Fruit fly (Drosophila melanogaster) whole organism, wandering third instar larva: ENCODE measurements around the gene CG43844.

Experiments
- Abd-B ChIP-seq: fragments of >200 bp; optimal IDR thresholded peaks from 2 replicates; lab custom pipeline; 2017; ENCODE audit warnings: missing biosample characterization, missing genetic modification characterization
- CG32264 ChIP-seq: fragments of 200-800 bp; sonication (Bioruptor generic); optimal IDR thresholded peaks from 2 replicates; lab custom pipeline; 2016; ENCODE audit warnings: missing biosample characterization, missing genetic modification characterization
- CG9705 ChIP-seq: fragments of 200-800 bp; sonication (Bioruptor generic); optimal IDR thresholded peaks from 2 replicates; lab custom pipeline; 2018; ENCODE audit warnings: missing biosample characterization, mild to moderate bottlenecking, missing genetic modification characterization
- CrebA ChIP-seq: fragments of 200-800 bp; sonication (Bioruptor generic); optimal IDR thresholded peaks from 2 replicates; lab custom pipeline; 2016; ENCODE audit warnings: missing biosample characterization, mild to moderate bottlenecking, missing genetic modification characterization, borderline replicate concordance
- Dfd ChIP-seq: fragments of >200 bp; optimal IDR thresholded peaks from 2 replicates; lab custom pipeline; 2017; ENCODE audit warnings: missing biosample characterization, missing genetic modification characterization
- Dif ChIP-seq: fragments of 200-275, 200-300 bp; sonication (Bioruptor generic); optimal IDR thresholded peaks from 2 replicates; lab custom pipeline; 2018; ENCODE audit warnings: missing biosample characterization, missing genetic modification characterization; ENCODE audit not compliant: partially characterized antibody
- GATAd ChIP-seq: sonication (Bioruptor generic); optimal IDR thresholded peaks from 2 replicates; lab custom pipeline; 2016; ENCODE audit warnings: missing biosample characterization, missing genetic modification characterization
- HLH106 ChIP-seq: fragments of 200-800 bp; optimal IDR thresholded peaks from 3 replicates; lab custom pipeline; 2019; ENCODE audit warnings: missing biosample characterization, mild to moderate bottlenecking, missing genetic modification characterization, moderate library complexity
- Hnf4 ChIP-seq: fragments of 200-800 bp; sonication (Bioruptor generic); optimal IDR thresholded peaks from 2 replicates; lab custom pipeline; 2016; ENCODE audit warnings: missing biosample characterization, mild to moderate bottlenecking, missing genetic modification characterization
- Hr78 ChIP-seq: fragments of >200 bp; optimal IDR thresholded peaks from 2 replicates; lab custom pipeline; 2017; ENCODE audit warnings: missing biosample characterization, missing genetic modification characterization
- Hr83 ChIP-seq: fragments of 200-300 bp; sonication (Bioruptor generic); optimal IDR thresholded peaks from 2 replicates; lab custom pipeline; 2016; ENCODE audit warnings: missing biosample characterization, mild to moderate bottlenecking, missing genetic modification characterization, moderate library complexity; ENCODE audit not compliant: poor library complexity, severe bottlenecking
- Jra ChIP-seq: sonication (Bioruptor generic); optimal IDR thresholded peaks from 2 replicates; lab custom pipeline; 2016; ENCODE audit warnings: missing biosample characterization, missing genetic modification characterization
- Mio ChIP-seq: sonication (Bioruptor generic); optimal IDR thresholded peaks from 2 replicates; lab custom pipeline; 2016; ENCODE audit warnings: missing biosample characterization, missing genetic modification characterization
- Myc ChIP-seq: fragments of >200 bp; optimal IDR thresholded peaks from 2 replicates; lab custom pipeline; 2017
- N ChIP-seq: fragments of >200 bp; optimal IDR thresholded peaks from 2 replicates; lab custom pipeline; 2018; ENCODE audit warnings: missing biosample characterization, missing external identifiers, missing genetic modification characterization
- OdsH ChIP-seq: fragments of 200-800 bp; sonication (Bioruptor generic); optimal IDR thresholded peaks from 2 replicates; lab custom pipeline; 2016; ENCODE audit warnings: missing biosample characterization, mild to moderate bottlenecking, missing genetic modification characterization
- Rel ChIP-seq, 2 experiments: fragments of 200-800 bp; sonication (Bioruptor generic) in 1 of 2; optimal IDR thresholded peaks; 2 replicates in 1 of 2; 3 replicates in 1 of 2; lab custom pipeline; 2016 to 2019; ENCODE audit warnings: mild to moderate bottlenecking in 2 of 2, missing biosample characterization in 2 of 2, missing genetic modification characterization in 2 of 2, moderate library complexity in 1 of 2
- Sp1 ChIP-seq: fragments of 200-800 bp; sonication (Bioruptor generic); optimal IDR thresholded peaks from 3 replicates; lab custom pipeline; 2019; ENCODE audit warnings: missing biosample characterization, mild to moderate bottlenecking, missing genetic modification characterization, moderate library complexity
- Vsx2 ChIP-seq: fragments of 200-300, 225-300 bp; sonication (Bioruptor generic); optimal IDR thresholded peaks from 2 replicates; lab custom pipeline; 2018; ENCODE audit warnings: missing biosample characterization, missing genetic modification characterization; ENCODE audit not compliant: partially characterized antibody
- br ChIP-seq: fragments of 200-800 bp; sonication (Bioruptor generic); optimal IDR thresholded peaks from 2 replicates; lab custom pipeline; 2016; ENCODE audit warnings: missing biosample characterization, missing genetic modification characterization
- brk ChIP-seq: fragments of 200-800 bp; sonication (Bioruptor generic); optimal IDR thresholded peaks from 2 replicates; lab custom pipeline; 2016; ENCODE audit warnings: missing biosample characterization, mild to moderate bottlenecking, missing genetic modification characterization
- dl ChIP-seq, 2 experiments: fragments of 175-275, 200-275 bp in 1 of 2; fragments of 200-275 bp in 1 of 2; sonication (Bioruptor generic); optimal IDR thresholded peaks; lab custom pipeline; 2018; ENCODE audit warnings: mild to moderate bottlenecking in 2 of 2, missing biosample characterization in 2 of 2, missing genetic modification characterization in 2 of 2, moderate library complexity in 2 of 2; ENCODE audit not compliant: partially characterized antibody in 2 of 2, insufficient read depth in 1 of 2
- dmrt93B ChIP-seq: fragments of 200-800 bp; sonication (Bioruptor generic); optimal IDR thresholded peaks from 2 replicates; lab custom pipeline; 2018; ENCODE audit warnings: missing biosample characterization, mild to moderate bottlenecking, missing genetic modification characterization
- dsf ChIP-seq: sonication (Bioruptor generic); optimal IDR thresholded peaks from 2 replicates; lab custom pipeline; 2016; ENCODE audit warnings: missing biosample characterization, missing genetic modification characterization, borderline replicate concordance
- ey ChIP-seq: fragments of 200-800 bp; sonication (Bioruptor generic); optimal IDR thresholded peaks from 2 replicates; lab custom pipeline; 2016; ENCODE audit warnings: missing biosample characterization, missing genetic modification characterization
- foxo ChIP-seq, 2 experiments: fragments of 200-800 bp; sonication (Bioruptor generic); optimal IDR thresholded peaks; 2 replicates in 1 of 2; 3 replicates in 1 of 2; lab custom pipeline; 2016 to 2017; ENCODE audit warnings: missing biosample characterization in 2 of 2, missing genetic modification characterization in 2 of 2
- fru ChIP-seq: fragments of 200-800 bp; sonication (Bioruptor generic); optimal IDR thresholded peaks from 3 replicates; lab custom pipeline; 2016; ENCODE audit warnings: missing biosample characterization, mild to moderate bottlenecking, missing genetic modification characterization
- h ChIP-seq: fragments of 200-800 bp; sonication (Bioruptor generic); optimal IDR thresholded peaks from 3 replicates; lab custom pipeline; 2016; ENCODE audit warnings: missing biosample characterization, mild to moderate bottlenecking, missing genetic modification characterization
- jim ChIP-seq: fragments of 175-275, 200-325 bp; sonication (Bioruptor generic); optimal IDR thresholded peaks from 2 replicates; lab custom pipeline; 2016; ENCODE audit warnings: missing biosample characterization, mild to moderate bottlenecking, missing genetic modification characterization
- lola ChIP-seq: fragments of >200 bp; optimal IDR thresholded peaks from 2 replicates; lab custom pipeline; 2017; ENCODE audit warnings: missing biosample characterization, missing genetic modification characterization
- pan ChIP-seq: fragments of >200 bp; optimal IDR thresholded peaks from 2 replicates; lab custom pipeline; 2017
- psq ChIP-seq: fragments of 200-800 bp; sonication (Bioruptor generic); optimal IDR thresholded peaks from 3 replicates; lab custom pipeline; 2017; ENCODE audit warnings: missing biosample characterization, mild to moderate bottlenecking, missing genetic modification characterization, moderate library complexity
- rgr ChIP-seq: fragments of 200-800 bp; sonication (Bioruptor generic); optimal IDR thresholded peaks from 3 replicates; lab custom pipeline; 2016; ENCODE audit warnings: missing biosample characterization, mild to moderate bottlenecking, missing genetic modification characterization
- sage ChIP-seq: fragments of 200-800 bp; sonication (Bioruptor generic); optimal IDR thresholded peaks from 2 replicates; lab custom pipeline; 2016; ENCODE audit warnings: missing biosample characterization, mild to moderate bottlenecking, missing genetic modification characterization
- sv ChIP-seq: fragments of 200-800 bp; sonication (Bioruptor generic); optimal IDR thresholded peaks from 3 replicates; lab custom pipeline; 2016; ENCODE audit warnings: missing biosample characterization, missing genetic modification characterization
- tai ChIP-seq: sonication (Bioruptor generic); optimal IDR thresholded peaks from 2 replicates; lab custom pipeline; 2016; ENCODE audit warnings: missing biosample characterization, missing genetic modification characterization
- usp ChIP-seq: fragments of >200 bp; optimal IDR thresholded peaks from 2 replicates; lab custom pipeline; 2017; ENCODE audit warnings: missing biosample characterization, missing genetic modification characterization
- woc ChIP-seq: sonication (Bioruptor generic); optimal IDR thresholded peaks from 2 replicates; lab custom pipeline; 2016; ENCODE audit warnings: missing biosample characterization, mild to moderate bottlenecking, missing genetic modification characterization

CG43844 gene

DNA sequence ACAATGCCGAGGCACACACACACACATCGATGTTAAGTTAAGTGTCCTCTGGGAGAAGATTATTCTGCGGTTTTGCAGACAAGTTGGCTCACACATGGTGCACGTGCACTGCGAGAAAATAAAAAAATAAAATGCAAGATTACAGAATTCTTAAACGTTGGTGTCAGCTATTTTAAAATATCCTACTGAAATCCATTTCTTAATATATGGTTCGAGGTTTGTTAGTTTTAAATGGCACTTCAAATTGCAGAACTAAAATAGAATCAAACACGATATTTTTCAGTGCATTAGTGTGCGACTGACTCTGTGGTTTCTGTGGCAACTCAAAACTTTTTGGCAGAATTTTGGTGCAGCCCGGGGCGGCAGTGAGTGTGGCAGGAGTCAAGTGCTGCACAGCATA, 45.9 kb downstream of the CG43844 start (continued):
- peak; percentile 49 for TF ChIP-seq HLH106 (tag; lab: Kevin White, UChicago)
- no peak for TF ChIP-seq Dfd (GFP tag; lab: Kevin White, UChicago)
- no peak for TF ChIP-seq dsf (GFP tag; lab: Kevin White, UChicago)
- TF ChIP-seq Myc (lab: Kevin White, UChicago), result no peak

DNA sequence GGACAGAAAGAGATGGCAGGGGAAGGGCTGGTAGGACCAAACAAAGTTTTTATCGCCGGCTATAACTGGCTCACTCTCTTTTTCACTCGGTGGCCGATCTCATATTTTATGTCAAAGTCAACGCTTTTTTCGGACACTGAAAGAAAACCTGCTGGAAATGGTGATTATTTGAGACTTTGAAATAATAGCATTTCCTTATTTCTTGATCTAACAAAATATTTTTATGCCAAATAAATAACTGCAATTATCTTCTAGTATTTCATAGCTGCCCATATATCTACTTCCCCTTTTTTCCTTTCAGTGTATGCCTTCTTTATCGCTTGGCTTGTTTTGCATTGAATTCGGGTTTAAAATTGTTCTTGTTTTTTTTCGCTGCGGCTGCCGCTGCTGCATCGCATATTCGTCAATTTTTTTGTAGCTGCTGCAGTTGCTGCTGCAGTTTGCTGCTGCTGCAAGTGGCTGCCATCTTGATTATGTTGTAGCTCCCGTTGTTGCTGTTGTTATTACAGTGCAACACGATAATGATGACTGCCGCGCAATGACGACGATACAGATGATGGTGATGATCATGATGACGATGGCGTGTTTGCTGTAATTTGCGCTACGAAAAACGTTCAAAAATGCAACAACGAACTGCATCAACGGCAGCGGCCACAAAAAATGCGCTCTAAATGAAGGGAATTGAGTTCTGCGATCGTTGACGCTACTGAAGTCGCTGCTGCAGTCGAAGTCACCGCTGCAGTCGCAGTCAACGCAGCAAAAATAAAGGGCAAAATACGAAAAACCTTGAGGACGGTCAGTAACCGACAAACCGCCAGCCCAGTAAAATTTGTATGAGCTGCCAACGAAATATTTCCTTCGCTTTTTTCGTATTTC, 48.0 kb downstream of the CG43844 start:
- peak; percentile 65 for TF ChIP-seq psq (GFP tag; lab: Kevin White, UChicago)
- no peak for TF ChIP-seq lola
- TF ChIP-seq Dif, result no peak
- TF ChIP-seq Mio, result no peak
- TF ChIP-seq Vsx2 (GFP tag; lab: Kevin White, UChicago), result no peak
- TF ChIP-seq foxo (GFP tag; optimal IDR thresholded peaks at IDR 0.05; lab: Kevin White, UChicago), result peak in 1 of 2 experiments; percentile 62
- TF ChIP-seq GATAd (GFP tag; lab: Kevin White, UChicago), result no peak
- no peak for TF ChIP-seq dl (GFP tag; optimal IDR thresholded peaks at IDR 0.05; lab: Kevin White, UChicago; ENCODE audit: insufficient read depth in 1 of 2, partially characterized antibody in 2 of 2)
- TF ChIP-seq ey (GFP tag; lab: Kevin White, UChicago), result peak; percentile 82
- TF ChIP-seq jim, result no peak
- TF ChIP-seq brk (GFP tag; lab: Kevin White, UChicago), result no peak
- TF ChIP-seq woc (GFP tag; lab: Kevin White, UChicago), result peak; percentile 18
- peak; percentile 59 for TF ChIP-seq dmrt93B
- TF ChIP-seq CG32264 (GFP tag; lab: Kevin White, UChicago), result peak; percentile 23
- no peak for TF ChIP-seq Jra (GFP tag; lab: Kevin White, UChicago)
- TF ChIP-seq CrebA, result no peak
- TF ChIP-seq fru (GFP tag; lab: Kevin White, UChicago), result peak; percentile 56
- no peak for TF ChIP-seq Hr78
- TF ChIP-seq Sp1 (GFP tag; lab: Kevin White, UChicago), result peak; percentile 65
- no peak for TF ChIP-seq Abd-B (GFP tag; lab: Kevin White, UChicago)
- TF ChIP-seq sv (GFP tag; lab: Kevin White, UChicago), result no peak
- no peak for TF ChIP-seq dsf (GFP tag; lab: Kevin White, UChicago)
- peak; percentile 84 for TF ChIP-seq HLH106 (tag; lab: Kevin White, UChicago)
- TF ChIP-seq br, result peak; percentile 71
- no peak for TF ChIP-seq Myc (lab: Kevin White, UChicago)
- no peak for TF ChIP-seq pan
- TF ChIP-seq h (GFP tag; lab: Kevin White, UChicago), result peak; percentile 81
- TF ChIP-seq sage (GFP tag; lab: Kevin White, UChicago), result peak; percentile 33
- no peak for TF ChIP-seq N
- no peak for TF ChIP-seq Hr83
- peak; percentile 54 for TF ChIP-seq Hnf4 (GFP tag; lab: Kevin White, UChicago)
- peak; percentile 77 for TF ChIP-seq OdsH (GFP tag; lab: Kevin White, UChicago)
- TF ChIP-seq Rel (GFP tag; optimal IDR thresholded peaks at IDR 0.05; lab: Kevin White, UChicago), result no peak
- TF ChIP-seq Rel (tag; optimal IDR thresholded peaks at IDR 0.05; lab: Kevin White, UChicago), result peak; percentile 15
- TF ChIP-seq CG9705, result peak; percentile 24
- no peak for TF ChIP-seq usp
- peak; percentile 30 for TF ChIP-seq Dfd (GFP tag; lab: Kevin White, UChicago)
- peak; percentile 76 for TF ChIP-seq rgr (GFP tag; lab: Kevin White, UChicago)
- TF ChIP-seq tai (GFP tag; lab: Kevin White, UChicago), result peak; percentile 74

DNA sequence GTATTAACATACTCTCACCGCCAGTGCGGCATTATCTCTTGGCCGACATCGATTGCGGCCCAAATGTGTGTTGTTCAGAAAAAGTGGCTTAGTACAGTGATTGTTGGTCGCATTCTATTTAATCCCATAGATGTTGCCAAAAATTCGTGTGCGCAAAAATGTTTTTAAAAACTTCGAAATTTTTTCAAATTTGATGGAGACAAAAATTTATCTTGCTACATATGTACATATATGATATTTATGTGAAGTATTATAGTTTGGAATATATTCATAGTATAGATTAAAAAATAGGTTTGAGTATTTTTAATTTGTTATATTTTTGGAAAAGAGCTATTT, 48.6 kb downstream of the CG43844 start:
- no peak for TF ChIP-seq pan
- no peak for TF ChIP-seq ey (GFP tag; lab: Kevin White, UChicago)
- peak in 1 of 2 experiments; percentile 12 for TF ChIP-seq foxo (GFP tag; optimal IDR thresholded peaks at IDR 0.05; lab: Kevin White, UChicago)
- no peak for TF ChIP-seq brk (GFP tag; lab: Kevin White, UChicago)
- no peak for TF ChIP-seq Abd-B (GFP tag; lab: Kevin White, UChicago)
- TF ChIP-seq woc (GFP tag; lab: Kevin White, UChicago), result peak; percentile 35
- TF ChIP-seq CrebA, result no peak
- TF ChIP-seq dl (GFP tag; optimal IDR thresholded peaks at IDR 0.05; lab: Kevin White, UChicago; ENCODE audit: insufficient read depth in 1 of 2, partially characterized antibody in 2 of 2), result no peak
- no peak for TF ChIP-seq lola
- TF ChIP-seq OdsH (GFP tag; lab: Kevin White, UChicago), result no peak
- no peak for TF ChIP-seq usp
- TF ChIP-seq sv (GFP tag; lab: Kevin White, UChicago), result no peak
- TF ChIP-seq HLH106 (tag; lab: Kevin White, UChicago), result peak; percentile 5
- TF ChIP-seq dsf (GFP tag; lab: Kevin White, UChicago), result no peak
- TF ChIP-seq psq (GFP tag; lab: Kevin White, UChicago), result peak; percentile 23
- TF ChIP-seq dmrt93B, result peak; percentile 16
